Worm (Caenorhabditis elegans): ENCODE data around the gene K06H6.1.

DNA sequence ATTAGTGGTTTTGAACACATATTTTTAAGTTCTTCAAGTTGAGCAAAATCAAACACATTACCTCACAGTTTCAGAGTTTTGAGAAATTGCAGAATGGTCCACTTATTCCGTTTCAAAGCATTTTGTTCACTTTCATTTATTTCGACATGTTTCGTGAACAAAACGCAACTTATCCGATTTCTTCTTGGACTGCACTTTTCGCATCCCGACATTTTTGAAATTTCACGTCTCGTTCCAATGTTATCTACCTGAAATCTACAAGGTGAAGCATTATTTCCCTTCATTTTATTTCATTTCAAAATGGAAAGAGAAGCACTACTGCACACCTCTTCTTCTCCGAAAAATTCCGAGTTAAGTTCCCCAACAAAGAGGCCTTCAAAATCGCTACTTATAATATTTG, 2.3 kb downstream of the K06H6.1 start, which contains the start of gene ZK488.6:
- TF ChIP-seq dpl-1 (GFP tag; optimal IDR thresholded peaks at IDR 0.05) (no peak), unc-62 (GFP tag; optimal IDR thresholded peaks at IDR 0.05) (no peak), Y67H2A.10 (GFP tag; conservative IDR thresholded peaks at IDR 0.05) (no peak), ekl-4 (GFP tag; IDR thresholded peaks at IDR 0.05) (no peak), F49E8.2 (tag; optimal IDR thresholded peaks at IDR 0.05; ENCODE audit: insufficient read depth) (no peak), F37B4.10 (GFP tag; IDR thresholded peaks at IDR 0.05) (no peak), ztf-22 (GFP tag; optimal IDR thresholded peaks at IDR 0.05) (no peak)

All from whole organism, young adult.